Worm (Caenorhabditis elegans) whole organism, L4/young adult: ENCODE measurements around the gene K11H12.9.

ENCODE experiments used
- W03F9.2 ChIP-seq: fragments of 150-350 bp; optimal IDR thresholded peaks from 2 replicates; lab custom pipeline; 2014; ENCODE audit warnings: missing biosample characterization, missing genetic modification characterization
- dao-5 ChIP-seq: sonication (generic microtip); optimal IDR thresholded peaks from 2 replicates; lab custom pipeline; 2016; ENCODE audit warnings: missing genotype, missing genetic modification characterization, moderate library complexity, missing compliant biosample characterization
- him-1 ChIP-seq: sonication (generic microtip); optimal IDR thresholded peaks from 2 replicates; lab custom pipeline; 2016; ENCODE audit warnings: missing genotype, missing genetic modification reagents, missing genetic modification characterization, missing compliant biosample characterization

DNA sequence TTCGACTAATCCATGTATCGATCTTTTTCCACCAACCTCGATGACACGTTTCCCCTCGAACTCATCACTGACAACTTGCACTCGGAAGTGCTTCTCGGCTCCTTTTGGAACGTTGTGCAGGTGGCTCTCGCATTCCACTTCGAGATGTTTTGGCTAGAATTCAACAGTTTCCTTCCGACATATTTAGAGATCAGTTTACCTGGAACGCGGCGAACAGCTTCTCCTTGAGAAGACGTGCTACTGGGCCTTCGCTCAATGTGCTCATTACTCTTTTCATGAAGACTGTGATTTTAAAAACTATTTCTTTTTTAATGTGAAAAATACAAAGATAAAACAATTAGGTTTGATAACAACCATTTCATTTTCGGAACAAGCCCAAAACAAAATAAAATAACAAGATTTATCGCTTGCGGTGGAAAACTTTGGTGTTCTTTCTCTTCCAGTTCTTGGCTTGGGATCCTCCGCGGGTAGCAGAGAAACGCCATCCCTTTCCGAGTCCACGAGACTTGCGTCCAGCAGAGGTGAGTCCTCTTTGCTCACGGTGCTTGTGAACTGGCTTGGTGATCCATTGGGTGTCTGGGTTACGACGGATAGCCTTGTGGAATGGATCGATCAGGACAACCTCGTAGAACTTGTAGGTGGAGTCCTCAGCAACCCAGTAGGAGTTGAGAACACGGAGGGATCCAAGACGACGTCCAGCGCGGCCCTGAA, 3.8 kb downstream of the K11H12.9 start, which contains the start of gene K11H12.1:
- TF ChIP-seq dao-5: no peak
- no peak for TF ChIP-seq him-1
- TF ChIP-seq W03F9.2 (tag; lab: Kevin White, UChicago): no peak
